Worm (Caenorhabditis elegans) whole organism, dauer: ENCODE results near the gene gei-4.

ENCODE experiments used
- unc-62 ChIP-seq: sonication (generic microtip); optimal IDR thresholded peaks from 2 replicates; lab custom pipeline; 2017; ENCODE audit warnings: missing biosample characterization, missing genetic modification reagents, missing genetic modification characterization

gei-4 gene

DNA sequence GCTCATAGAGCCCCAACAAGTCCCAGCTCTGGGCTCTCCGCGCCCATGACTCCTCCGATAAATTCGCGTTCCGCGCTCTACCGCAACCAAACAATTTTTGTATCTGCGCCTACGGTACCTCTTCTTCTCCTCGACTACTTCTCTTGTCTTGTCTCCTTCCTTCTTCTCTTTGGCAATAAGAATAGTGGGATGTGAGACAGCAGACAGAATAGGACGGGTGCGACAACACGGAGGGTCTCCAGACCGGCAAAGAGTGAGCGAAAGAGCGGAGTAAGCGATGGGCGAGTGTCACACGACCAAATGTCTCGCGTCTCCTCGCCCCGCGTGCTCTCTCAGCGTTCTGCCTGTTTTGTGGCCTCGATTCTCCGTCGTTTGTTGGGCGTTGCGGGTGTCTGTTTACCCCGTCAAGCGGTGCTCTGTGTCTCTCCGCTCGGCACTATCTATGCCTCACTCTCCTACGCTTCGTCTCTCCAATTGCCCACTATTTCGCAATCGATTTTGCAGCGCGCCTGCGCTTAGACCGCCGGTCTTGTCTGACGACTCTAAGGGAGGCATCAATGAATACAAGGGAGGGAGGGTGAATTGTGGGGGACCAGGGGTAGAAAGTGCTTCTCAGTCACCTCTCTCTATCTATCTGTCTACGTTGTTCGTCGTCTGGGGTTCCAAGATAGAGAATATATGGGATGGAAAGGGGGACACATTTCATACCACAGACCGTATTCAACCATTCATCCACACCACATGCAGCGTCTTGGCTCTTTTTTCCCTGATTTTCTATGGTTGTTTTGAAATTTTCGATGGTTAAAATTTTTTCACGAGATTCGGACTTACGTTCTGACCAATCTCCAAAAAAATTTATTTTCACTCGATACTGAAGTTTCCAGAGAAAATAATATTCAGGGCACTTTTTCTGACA lies at the start of gene gei-4:
TSS of gene gei-4 (minus strand) at position 256 of the 916 bp plus-strand sequence.
- TF ChIP-seq unc-62 (GFP tag; lab: Kevin White, UChicago), result no peak

- TF ChIP-seq unc-62 (GFP tag; lab: Kevin White, UChicago), result no peak
These were observed 47.7 kb upstream of the gei-4 start, which contains the start of the genes Y55B1BL.1 and Y55B1BL.2 for ce11 chrIII:402168-402813. TSS of gene Y55B1BL.1 (plus strand) at chrIII:402384. TSS of gene Y55B1BL.2 (plus strand) at chrIII:402763.

- TF ChIP-seq unc-62 (GFP tag; lab: Kevin White, UChicago), result no peak
These were observed 46.3 kb upstream of the gei-4 start for ce11 chrIII:400898-401297.

DNA sequence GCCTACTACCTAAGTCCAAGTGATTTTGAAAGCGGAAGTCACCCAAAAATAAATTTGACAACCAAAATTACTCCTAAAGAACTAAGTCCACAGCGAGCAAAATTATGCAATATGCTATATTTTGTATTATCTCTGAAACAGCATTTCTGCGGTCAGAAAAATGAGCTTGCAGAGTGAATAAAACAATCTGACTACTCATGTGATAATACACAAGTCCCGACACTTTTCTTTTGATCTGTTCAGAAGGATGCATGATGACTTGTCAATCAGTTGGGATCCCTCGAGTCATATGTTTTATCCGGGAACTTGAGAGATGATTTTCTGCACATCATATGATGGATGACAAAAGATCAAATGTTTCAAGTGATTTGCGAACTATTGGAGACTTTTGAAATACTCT lies 30.5 kb upstream of the gei-4 start:
- no peak for TF ChIP-seq unc-62 (GFP tag; lab: Kevin White, UChicago)

- no peak for TF ChIP-seq unc-62 (GFP tag; lab: Kevin White, UChicago)
These were observed 27.9 kb upstream of the gei-4 start, which contains the start of gene K10F12.7 for ce11 chrIII:382470-382869. TSS of gene K10F12.7 (minus strand) at chrIII:382570.

DNA sequence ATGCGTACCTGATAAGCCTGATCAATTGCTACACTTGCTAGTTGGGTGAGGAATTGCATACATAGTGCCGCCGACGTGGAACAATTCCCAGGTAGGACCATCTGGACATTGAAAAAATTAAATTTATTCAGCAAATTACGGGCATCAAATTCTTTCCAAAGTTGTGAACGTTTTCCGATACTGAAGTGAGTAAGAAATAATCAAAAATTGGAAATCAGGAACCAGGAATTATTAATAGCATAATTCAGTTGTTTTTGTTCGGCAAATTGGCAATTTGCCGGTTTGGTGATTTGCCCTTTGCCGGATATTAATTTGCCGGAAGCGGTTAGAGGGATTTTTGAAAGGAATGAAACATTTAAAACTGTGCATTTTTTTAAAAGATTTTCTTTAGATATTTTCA lies 26.6 kb upstream of the gei-4 start, which contains the start of gene gsto-3:
TSS of gene gsto-3 (minus strand) at position 101 of the 400 bp plus-strand sequence.
- TF ChIP-seq unc-62 (GFP tag; lab: Kevin White, UChicago), result no peak

DNA sequence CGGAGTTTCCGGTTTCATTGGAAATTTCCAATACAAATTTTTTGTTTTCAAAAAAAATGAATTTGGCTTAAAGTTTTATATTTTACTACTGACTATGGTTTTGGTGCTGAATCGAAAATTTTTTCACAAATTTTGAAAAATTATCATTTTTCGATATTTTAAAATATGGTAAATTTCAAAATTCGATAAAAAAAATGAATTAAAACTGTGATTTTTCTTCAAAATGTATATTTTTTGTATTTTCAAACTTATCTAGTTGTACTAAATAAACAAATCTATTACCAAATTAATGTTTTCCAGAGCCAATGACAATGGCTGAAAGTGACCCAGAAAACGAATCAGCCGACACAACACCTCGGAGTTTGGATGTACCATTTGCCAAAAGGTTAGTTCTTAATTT lies 11.0 kb upstream of the gei-4 start, which contains the start of gene pll-1:
TSS of gene pll-1 (plus strand) at position 301 of the 400 bp plus-strand sequence.
- no peak for TF ChIP-seq unc-62 (GFP tag; lab: Kevin White, UChicago)

DNA sequence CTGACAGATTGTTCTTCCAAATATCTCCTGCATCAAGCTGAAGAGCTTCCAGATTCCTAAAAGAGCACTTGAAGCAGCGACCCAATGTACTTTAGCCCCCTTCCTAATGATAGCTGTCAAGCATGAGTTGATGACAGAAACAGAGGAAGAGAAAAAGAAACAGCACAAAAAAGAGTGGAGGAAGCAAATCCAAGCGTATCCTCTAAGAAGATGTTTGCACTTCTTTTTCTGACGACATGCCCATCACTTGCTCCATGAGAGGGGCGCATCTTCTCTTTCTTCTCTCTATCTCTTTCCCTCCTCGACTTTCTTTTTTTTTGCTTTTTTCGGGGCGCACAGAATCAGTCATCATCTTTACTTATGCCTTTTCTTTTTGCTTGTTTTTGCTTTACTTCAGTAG lies 5.7 kb upstream of the gei-4 start:
- no peak for TF ChIP-seq unc-62 (GFP tag; lab: Kevin White, UChicago)

DNA sequence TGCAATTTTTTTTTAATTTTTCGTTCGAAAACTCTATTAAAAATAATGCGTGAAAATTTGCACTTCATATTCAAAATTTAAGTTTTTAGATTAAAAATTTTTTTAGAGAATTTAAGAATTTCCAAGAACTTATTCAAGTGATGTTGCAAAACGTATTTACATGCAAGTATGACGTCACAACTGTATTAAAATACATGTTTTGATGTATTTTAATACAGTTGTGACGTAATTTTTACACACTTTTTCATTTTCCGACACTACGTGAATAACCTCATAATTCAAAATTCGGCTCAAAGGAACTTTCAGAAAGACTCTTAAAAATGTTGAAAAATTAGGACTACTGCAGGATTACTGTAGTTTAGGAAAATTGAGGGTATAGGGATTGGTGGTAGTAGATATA lies 3.5 kb upstream of the gei-4 start:
- TF ChIP-seq unc-62 (GFP tag; lab: Kevin White, UChicago), result no peak

- TF ChIP-seq unc-62 (GFP tag; lab: Kevin White, UChicago), result no peak
These were observed 2.6 kb upstream of the gei-4 start for ce11 chrIII:356906-357901.

ce11 chrIII:352992-353391 lies 1.6 kb downstream of the gei-4 start:
- no peak for TF ChIP-seq unc-62 (GFP tag; lab: Kevin White, UChicago)

ce11 chrIII:351860-352456 lies 2.6 kb downstream of the gei-4 start:
- no peak for TF ChIP-seq unc-62 (GFP tag; lab: Kevin White, UChicago)

- TF ChIP-seq unc-62 (GFP tag; lab: Kevin White, UChicago), result no peak
These were observed 5.0 kb downstream of the gei-4 start for ce11 chrIII:349511-350165.

ce11 chrIII:348465-348864 lies 6.1 kb downstream of the gei-4 start:
- no peak for TF ChIP-seq unc-62 (GFP tag; lab: Kevin White, UChicago)
